Fruit fly (Drosophila melanogaster) whole organism, pupa: ENCODE data around the gene Gpdh1.

Source experiments
- CG10348 ChIP-seq: fragments of 200-800 bp; sonication (Bioruptor generic); IDR thresholded peaks from 2 replicates; pipeline ENCODE4 v1.3.6; 2022; ENCODE audit warnings: missing biosample characterization, missing genetic modification characterization
- CG12605 ChIP-seq: fragments of 200-800 bp; sonication (Bioruptor generic); IDR thresholded peaks from 2 replicates; pipeline ENCODE4 v1.3.6; 2022; ENCODE audit warnings: missing biosample characterization, missing genetic modification characterization
- CG13204 ChIP-seq: fragments of 200-800 bp; sonication (Bioruptor generic); optimal IDR thresholded peaks from 2 replicates; lab custom pipeline; 2018; ENCODE audit warnings: missing biosample characterization, mild to moderate bottlenecking, missing genetic modification characterization, moderate library complexity
- CG15710 ChIP-seq: fragments of 200-800 bp; sonication (Bioruptor generic); optimal IDR thresholded peaks from 2 replicates; lab custom pipeline; 2018; ENCODE audit warnings: missing biosample characterization, mild to moderate bottlenecking, missing genetic modification characterization, moderate library complexity
- CG17806 ChIP-seq: fragments of 200-800 bp; sonication (Bioruptor generic); optimal IDR thresholded peaks from 2 replicates; lab custom pipeline; 2018; ENCODE audit warnings: missing biosample characterization, mild to moderate bottlenecking, missing genetic modification characterization, moderate library complexity
- CG32121 ChIP-seq: fragments of 200-800 bp; sonication (Bioruptor generic); IDR thresholded peaks from 2 replicates; pipeline ENCODE4 v1.3.6; 2022; ENCODE audit warnings: missing biosample characterization, missing genetic modification characterization
- CG34367 ChIP-seq: fragments of 200-800 bp; sonication (Bioruptor generic); optimal IDR thresholded peaks from 2 replicates; lab custom pipeline; 2018; ENCODE audit warnings: missing biosample characterization, mild to moderate bottlenecking, missing genetic modification characterization
- CG4496 ChIP-seq: fragments of 200-800 bp; sonication (Bioruptor generic); IDR thresholded peaks from 3 replicates; pipeline ENCODE4 v1.3.6; 2022; ENCODE audit warnings: missing biosample characterization, missing genetic modification characterization
- CG8159 ChIP-seq: fragments of 200-800 bp; sonication (Bioruptor generic); optimal IDR thresholded peaks from 3 replicates; lab custom pipeline; 2018; ENCODE audit warnings: missing biosample characterization, mild to moderate bottlenecking, missing genetic modification characterization, moderate library complexity
- CG8301 ChIP-seq: fragments of 200-800 bp; sonication (Bioruptor generic); optimal IDR thresholded peaks from 2 replicates; lab custom pipeline; 2018; ENCODE audit warnings: missing biosample characterization, mild to moderate bottlenecking, missing genetic modification characterization
- CG9948 ChIP-seq: fragments of 200-800 bp; sonication (Bioruptor generic); optimal IDR thresholded peaks from 2 replicates; lab custom pipeline; 2018; ENCODE audit warnings: missing biosample characterization, mild to moderate bottlenecking, missing genetic modification characterization, moderate library complexity
- D1 ChIP-seq: fragments of 200-800 bp; sonication (Bioruptor generic); optimal IDR thresholded peaks from 2 replicates; lab custom pipeline; 2018; ENCODE audit warnings: missing biosample characterization, mild to moderate bottlenecking, missing genetic modification characterization, moderate library complexity
- EcR ChIP-seq: fragments of 200-800 bp; sonication (Bioruptor generic); optimal IDR thresholded peaks from 3 replicates; lab custom pipeline; 2019; ENCODE audit warnings: missing biosample characterization, missing genetic modification characterization, mild to moderate bottlenecking, moderate library complexity, missing genetic modification reagents
- Ets98B ChIP-seq: fragments of 200-800 bp; sonication (Bioruptor generic); IDR thresholded peaks from 2 replicates; pipeline ENCODE4 v1.3.6; 2022; ENCODE audit warnings: missing biosample characterization, missing genetic modification characterization
- Pif1A ChIP-seq: fragments of 200-800 bp; sonication (Bioruptor generic); optimal IDR thresholded peaks from 3 replicates; lab custom pipeline; 2016; ENCODE audit warnings: missing biosample characterization, missing genetic modification characterization
- Pif1B ChIP-seq: fragments of 200-800 bp; sonication (Bioruptor generic); optimal IDR thresholded peaks from 3 replicates; lab custom pipeline; 2016; ENCODE audit warnings: missing biosample characterization, missing genetic modification characterization
- Snoo ChIP-seq: fragments of 200-800 bp; sonication (Bioruptor generic); optimal IDR thresholded peaks from 3 replicates; lab custom pipeline; 2017; ENCODE audit warnings: missing biosample characterization, mild to moderate bottlenecking, missing genetic modification characterization, inconsistent platforms
- fd96Ca ChIP-seq: fragments of 200-800 bp; sonication (Bioruptor generic); IDR thresholded peaks from 3 replicates; pipeline ENCODE4 v1.3.6; 2022; ENCODE audit warnings: missing biosample characterization, missing genetic modification characterization
- gl ChIP-seq: fragments of 200-800 bp; sonication (Bioruptor generic); optimal IDR thresholded peaks from 2 replicates; lab custom pipeline; 2018; ENCODE audit warnings: missing biosample characterization, mild to moderate bottlenecking, missing genetic modification characterization
- rn ChIP-seq: fragments of 200-800 bp; sonication (Bioruptor generic); IDR thresholded peaks from 2 replicates; pipeline ENCODE4 v1.3.6; 2022; ENCODE audit warnings: missing biosample characterization, missing genetic modification characterization

Gene Gpdh1

DNA sequence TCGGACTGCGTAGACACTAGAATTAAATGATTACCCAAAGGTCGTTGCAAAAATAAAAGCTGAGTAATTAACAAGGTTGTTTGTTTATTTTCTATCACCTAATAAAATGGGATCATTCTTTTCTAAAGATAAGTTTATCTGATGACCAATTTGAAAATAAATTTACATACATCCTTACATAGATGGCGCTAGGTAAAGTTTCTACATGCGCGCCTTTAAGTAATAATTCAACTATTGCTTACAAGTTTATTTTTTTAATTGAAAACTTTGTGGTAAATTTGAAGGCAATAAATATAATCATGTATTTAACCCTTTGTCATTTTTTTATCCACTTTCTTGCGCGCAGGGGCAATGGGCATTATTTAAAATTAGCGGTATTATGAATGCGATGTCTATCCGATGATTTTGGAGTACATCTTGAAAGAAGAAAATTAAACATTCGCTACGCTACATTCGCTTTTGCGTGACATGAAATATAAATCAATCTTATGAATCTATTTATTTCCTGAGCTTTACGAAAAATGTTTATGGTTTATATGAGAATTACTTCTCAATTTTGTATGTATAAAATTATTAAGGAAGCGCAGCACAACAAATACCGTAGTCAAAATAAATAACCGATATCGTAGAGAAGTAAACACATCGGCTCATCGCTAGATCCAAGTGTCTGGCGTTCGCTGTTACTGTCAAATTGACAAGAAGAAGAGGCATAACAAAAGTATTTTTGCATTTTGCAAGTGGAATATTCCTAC is 5.5 kb downstream of the Gpdh1 start, which contains the start of gene CG9044:
Gene CG9044, plus strand, starts transcription at position 676 of the 752 bp plus-strand sequence.
- TF ChIP-seq CG32121: 0 out of 2 replicates have a peak, but pooled peaks have one; percentile 40
- TF ChIP-seq CG15710 (tag; lab: Kevin White, UChicago): peak; percentile 16
- TF ChIP-seq rn (GFP tag; lab: Robert Waterston, UW): peak; percentile 15; the same call in 1 of the 2 replicates
- no peak for TF ChIP-seq gl (tag; lab: Kevin White, UChicago)

DNA sequence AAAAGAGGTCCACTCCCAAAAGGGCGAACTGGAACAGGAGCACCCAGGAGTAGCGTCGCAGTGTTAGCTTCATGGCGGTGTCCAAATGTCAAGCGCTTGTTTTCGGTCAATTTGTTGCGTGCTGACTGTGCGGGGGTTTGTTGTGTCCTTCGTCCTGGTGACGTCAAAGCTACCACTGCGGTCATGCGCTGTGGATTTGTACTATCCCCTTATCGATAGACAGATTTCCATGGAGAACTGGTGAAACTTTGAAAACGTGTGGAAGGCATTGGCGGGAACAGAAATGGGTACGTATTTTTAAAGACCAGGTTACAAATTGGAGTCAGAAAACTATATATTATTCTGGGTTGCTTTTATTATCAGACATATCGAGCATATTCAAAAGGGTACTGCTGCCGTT is 12.7 kb downstream of the Gpdh1 start, which contains the start of gene CG13999:
Gene CG13999, minus strand, starts transcription at position 314 of the 400 bp plus-strand sequence.
- TF ChIP-seq CG4496 (GFP tag; lab: Robert Waterston, UW): no peak
- TF ChIP-seq D1 (tag; lab: Kevin White, UChicago): no peak
- no peak for TF ChIP-seq CG15710 (tag; lab: Kevin White, UChicago)
- TF ChIP-seq Pif1A (GFP tag; lab: Kevin White, UChicago): no peak
- TF ChIP-seq CG8301 (tag; lab: Kevin White, UChicago): no peak

DNA sequence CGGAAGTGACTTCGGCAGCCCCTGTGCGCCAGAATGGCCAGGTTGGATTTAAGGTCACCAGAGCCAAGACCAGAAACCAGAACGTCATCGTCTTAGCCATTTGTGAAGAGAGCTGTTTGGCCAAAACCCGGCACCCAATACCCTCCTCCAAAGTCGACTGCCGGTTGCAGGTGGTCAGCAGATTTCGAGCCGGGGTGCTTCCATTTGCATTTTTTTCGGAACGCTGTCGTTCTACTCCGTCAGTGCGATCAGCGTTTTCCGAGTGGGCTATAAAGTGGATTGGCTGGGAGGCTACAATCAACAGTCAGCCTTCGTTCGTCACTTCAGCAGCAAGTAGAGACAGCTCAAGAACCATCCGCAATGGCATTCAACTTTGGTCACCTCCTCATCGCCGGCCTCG is 13.3 kb downstream of the Gpdh1 start, which contains the start of the genes CG13998 and Vm26Ab:
Gene CG13998, minus strand, starts transcription at position 114 of the 400 bp plus-strand sequence.
Gene Vm26Ab, plus strand, starts transcription at position 299 of the 400 bp plus-strand sequence.
- TF ChIP-seq CG4496 (GFP tag; lab: Robert Waterston, UW) (no peak), rn (GFP tag; lab: Robert Waterston, UW) (no peak), CG13204 (GFP tag; lab: Kevin White, UChicago) (no peak), CG8301 (tag; lab: Kevin White, UChicago) (no peak), D1 (tag; lab: Kevin White, UChicago) (no peak)

DNA sequence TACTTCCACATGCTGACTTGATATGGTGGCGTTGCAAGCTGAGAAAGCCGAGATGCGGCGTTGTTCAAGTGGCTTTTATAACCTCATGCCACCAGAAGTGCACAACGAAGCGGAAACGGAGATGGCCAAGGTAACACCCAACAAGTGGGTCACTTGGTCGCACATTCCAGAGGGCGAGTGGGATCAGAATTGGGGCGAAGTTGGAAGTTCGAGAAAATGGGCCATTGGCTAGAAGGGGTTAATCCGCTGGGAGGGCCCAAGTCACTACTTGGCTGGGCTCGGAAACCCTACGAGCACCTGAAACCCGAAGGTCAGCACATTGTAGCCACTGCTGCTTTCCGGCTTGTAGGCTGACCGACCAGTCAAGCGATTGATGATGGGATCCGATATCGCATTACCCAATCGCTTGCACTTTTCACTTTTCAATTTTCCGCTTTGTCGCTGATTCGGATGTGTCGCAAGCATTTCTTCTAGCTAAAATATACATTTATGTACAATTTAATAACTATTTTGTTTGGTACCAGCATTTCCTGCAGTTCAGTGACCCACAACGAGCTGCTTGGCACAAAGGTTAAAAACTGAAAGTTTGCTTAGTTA is 15.2 kb downstream of the Gpdh1 start, which contains the start of gene Vm26Ac:
Gene Vm26Ac, minus strand, starts transcription at position 51 of the 597 bp plus-strand sequence.
- TF ChIP-seq EcR (GFP tag; lab: Kevin White, UChicago): no peak
- TF ChIP-seq CG12605 (GFP tag; lab: Robert Waterston, UW): no peak
- TF ChIP-seq CG15710 (tag; lab: Kevin White, UChicago): no peak
- TF ChIP-seq D1 (tag; lab: Kevin White, UChicago): no peak
- no peak for TF ChIP-seq CG9948 (tag; lab: Kevin White, UChicago)

DNA sequence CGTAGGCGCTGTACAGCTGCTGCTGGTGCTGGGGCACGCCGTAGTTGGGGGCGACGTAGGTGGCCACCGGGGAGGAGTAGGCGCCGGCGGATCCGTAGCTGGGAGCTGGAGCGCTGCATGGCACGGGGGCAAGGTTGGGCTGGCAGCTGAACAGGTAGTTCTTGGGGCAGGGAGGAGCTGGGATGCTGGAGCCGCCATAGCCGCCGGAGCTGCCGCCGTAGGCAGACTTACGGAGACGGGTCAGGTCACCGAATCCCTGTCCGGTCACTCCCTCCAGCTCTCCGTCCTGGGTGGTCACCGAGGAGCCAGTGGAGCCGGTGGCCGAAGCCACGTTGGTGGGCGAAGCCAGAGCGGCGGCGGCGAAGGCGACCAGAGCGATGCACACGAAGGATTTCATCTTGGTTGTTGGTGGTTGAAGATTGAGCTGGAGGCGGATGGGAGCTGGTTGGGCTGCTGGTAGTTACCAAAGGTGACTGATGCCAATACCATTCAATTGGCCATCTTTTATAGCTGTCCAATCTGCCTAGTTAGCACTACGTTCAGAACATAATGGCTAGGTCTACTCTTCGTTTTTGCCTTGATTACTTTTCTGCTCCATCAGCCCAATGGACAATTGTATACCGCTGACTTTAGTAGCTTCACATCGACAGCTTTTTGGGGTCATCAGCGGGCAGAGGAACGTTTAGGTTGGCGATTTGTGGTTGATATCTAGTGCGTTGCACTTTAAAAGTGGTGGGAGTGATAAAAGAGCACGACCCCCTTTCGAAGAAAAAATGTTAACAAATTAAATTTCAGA is 16.6 kb downstream of the Gpdh1 start, which contains the start of gene Vm26Aa:
Gene Vm26Aa, minus strand, starts transcription at position 478 of the 796 bp plus-strand sequence.
- TF ChIP-seq CG12605 (GFP tag; lab: Robert Waterston, UW) (no peak), fd96Ca (no peak), D1 (tag; lab: Kevin White, UChicago) (no peak), CG13204 (GFP tag; lab: Kevin White, UChicago) (no peak), CG15710 (tag; lab: Kevin White, UChicago) (no peak), CG10348 (GFP tag; lab: Robert Waterston, UW) (no peak), CG34367 (no peak), CG17806 (tag; lab: Kevin White, UChicago) (no peak), rn (GFP tag; lab: Robert Waterston, UW) (no peak), Ets98B (GFP tag; lab: Robert Waterston, UW) (no peak), gl (tag; lab: Kevin White, UChicago) (no peak), CG4496 (GFP tag; lab: Robert Waterston, UW) (no peak), CG32121 (no peak), CG8159 (tag; lab: Kevin White, UChicago) (no peak)

DNA sequence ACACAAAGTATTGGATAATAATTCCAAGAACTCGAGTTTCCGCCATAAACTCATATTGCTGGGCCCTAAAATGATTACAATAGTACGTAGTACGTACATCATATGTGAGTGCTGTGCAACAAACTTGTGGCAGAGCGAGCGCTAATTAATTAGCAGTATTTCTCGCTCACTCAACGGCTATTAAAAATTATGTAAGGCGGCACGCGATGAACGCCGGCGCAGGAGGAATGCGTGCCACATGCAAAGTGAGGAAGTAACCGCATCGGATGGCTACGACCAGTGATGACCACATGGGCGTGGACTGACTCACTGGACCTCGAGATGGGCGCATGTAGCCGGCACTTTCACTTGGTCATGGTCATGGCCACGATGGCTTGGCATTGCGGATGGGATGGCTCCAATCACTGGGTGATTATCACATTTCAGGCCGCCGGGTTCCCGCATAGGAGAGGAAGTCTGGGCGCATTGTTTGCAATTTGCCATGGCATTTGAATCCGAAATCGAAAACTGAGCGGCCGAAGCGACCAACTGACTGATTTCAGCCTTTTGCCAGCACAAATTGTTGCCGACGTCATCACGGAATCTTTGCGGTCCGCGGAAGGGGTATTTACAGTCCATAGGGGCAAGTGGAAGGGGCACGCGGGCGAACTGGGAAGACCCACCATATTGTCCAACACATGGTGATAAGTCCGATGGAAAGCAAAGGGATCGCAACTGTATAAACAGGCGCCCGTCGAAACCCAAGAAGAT is 17.9 kb downstream of the Gpdh1 start:
- TF ChIP-seq CG8159 (tag; lab: Kevin White, UChicago): no peak

DNA sequence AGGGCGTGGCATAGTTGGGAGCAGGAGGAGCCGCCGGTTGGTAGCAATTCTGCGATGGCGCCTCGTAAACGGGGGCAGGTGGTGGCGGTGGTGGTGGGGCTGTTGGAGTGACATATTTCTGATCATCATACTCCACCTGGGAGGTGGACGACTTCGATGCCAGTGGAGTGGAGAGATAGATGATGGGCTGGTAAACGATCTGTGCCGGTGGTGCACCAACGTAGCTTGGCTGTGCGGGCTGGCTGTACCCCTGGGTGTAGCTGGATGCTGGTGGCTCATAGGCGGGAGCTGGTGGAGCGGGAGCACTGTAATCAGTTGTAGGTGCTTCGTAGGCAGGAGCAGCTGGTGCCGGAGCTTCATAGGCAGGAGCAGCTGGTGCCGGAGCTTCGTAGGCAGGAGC is 19.8 kb downstream of the Gpdh1 start:
- TF ChIP-seq Pif1A (GFP tag; lab: Kevin White, UChicago): no peak
- TF ChIP-seq Snoo (tag; lab: Kevin White, UChicago): no peak
- TF ChIP-seq CG9948 (tag; lab: Kevin White, UChicago): no peak
- TF ChIP-seq CG13204 (GFP tag; lab: Kevin White, UChicago): no peak
- TF ChIP-seq CG8301 (tag; lab: Kevin White, UChicago): no peak
- no peak for TF ChIP-seq CG34367
- TF ChIP-seq Pif1B (GFP tag; lab: Kevin White, UChicago): no peak
- TF ChIP-seq fd96Ca: no peak
- no peak for TF ChIP-seq gl (tag; lab: Kevin White, UChicago)
- TF ChIP-seq CG12605 (GFP tag; lab: Robert Waterston, UW): no peak
- TF ChIP-seq Ets98B (GFP tag; lab: Robert Waterston, UW): no peak
